Fruit fly (Drosophila melanogaster) whole organism, prepupa: ENCODE measurements around the gene CG5909.
A peak's percentile ranks its signal among the peaks of the same experiment; 100 is the strongest.

Source experiments
- CG10631 ChIP-seq: fragments of 200-800 bp; sonication (Bioruptor generic); optimal IDR thresholded peaks from 2 replicates; lab custom pipeline; 2016; ENCODE audit warnings: missing biosample characterization, missing genetic modification characterization
- CG10669 ChIP-seq: fragments of 200-800 bp; sonication (Bioruptor generic); optimal IDR thresholded peaks from 3 replicates; lab custom pipeline; 2018; ENCODE audit warnings: missing biosample characterization, mild to moderate bottlenecking, missing genetic modification characterization, moderate library complexity
- CG11294 ChIP-seq: fragments of 200-800 bp; sonication (Bioruptor generic); IDR thresholded peaks from 2 replicates; pipeline ENCODE4 v1.3.6; 2022; ENCODE audit warnings: missing biosample characterization, missing genetic modification characterization
- CG11762 ChIP-seq: fragments of 200-800 bp; sonication (Bioruptor generic); optimal IDR thresholded peaks from 3 replicates; lab custom pipeline; 2016; ENCODE audit warnings: missing biosample characterization, missing genetic modification characterization; ENCODE audit not compliant: insufficient read depth
- CG11902 ChIP-seq: fragments of 200-800 bp; sonication (Bioruptor generic); optimal IDR thresholded peaks from 3 replicates; lab custom pipeline; 2016; ENCODE audit warnings: missing biosample characterization, missing genetic modification characterization
- CG15336 ChIP-seq: fragments of 200-800 bp; sonication (Bioruptor generic); IDR thresholded peaks from 2 replicates; pipeline ENCODE4 v1.3.6; 2022; ENCODE audit warnings: missing biosample characterization, missing genetic modification characterization
- CG1621 ChIP-seq: fragments of 200-800 bp; sonication (Bioruptor generic); optimal IDR thresholded peaks from 3 replicates; lab custom pipeline; 2018; ENCODE audit warnings: missing biosample characterization, mild to moderate bottlenecking, missing genetic modification characterization
- CG16779 ChIP-seq: fragments of 200-800 bp; sonication (Bioruptor generic); optimal IDR thresholded peaks from 3 replicates; lab custom pipeline; 2017; ENCODE audit warnings: missing biosample characterization, mild to moderate bottlenecking, missing genetic modification characterization
- CG31627 ChIP-seq: fragments of 200-800 bp; sonication (Bioruptor generic); optimal IDR thresholded peaks from 3 replicates; lab custom pipeline; 2016; ENCODE audit warnings: missing biosample characterization, missing genetic modification characterization
- CG32006 ChIP-seq: fragments of 200-800 bp; sonication (Bioruptor generic); optimal IDR thresholded peaks from 3 replicates; lab custom pipeline; 2017; ENCODE audit warnings: missing biosample characterization, mild to moderate bottlenecking, missing genetic modification characterization
- CG34406 ChIP-seq: fragments of 200-800 bp; sonication (Bioruptor generic); optimal IDR thresholded peaks from 3 replicates; lab custom pipeline; 2016; ENCODE audit warnings: missing biosample characterization, missing genetic modification characterization
- CG3919 ChIP-seq: fragments of 200-800 bp; sonication (Bioruptor generic); optimal IDR thresholded peaks from 3 replicates; lab custom pipeline; 2016; ENCODE audit warnings: missing biosample characterization, missing genetic modification characterization
- CG4318 ChIP-seq: fragments of 200-800 bp; sonication (Bioruptor generic); optimal IDR thresholded peaks from 3 replicates; lab custom pipeline; 2017; ENCODE audit warnings: missing biosample characterization, mild to moderate bottlenecking, missing genetic modification characterization
- CG6163 ChIP-seq: fragments of 200-800 bp; sonication (Bioruptor generic); IDR thresholded peaks from 3 replicates; pipeline ENCODE4 v1.3.6; 2022; ENCODE audit warnings: missing biosample characterization, missing genetic modification characterization
- CG6792 ChIP-seq: fragments of 200-800 bp; sonication (Bioruptor generic); optimal IDR thresholded peaks from 3 replicates; lab custom pipeline; 2016; ENCODE audit warnings: missing biosample characterization, missing genetic modification characterization
- CG6808 ChIP-seq: fragments of 200-800 bp; sonication (Bioruptor generic); optimal IDR thresholded peaks from 3 replicates; lab custom pipeline; 2017; ENCODE audit warnings: missing biosample characterization, missing genetic modification characterization, mild to moderate bottlenecking, moderate library complexity, missing genetic modification reagents
- CG6854 ChIP-seq: fragments of 200-800 bp; sonication (Bioruptor generic); optimal IDR thresholded peaks from 2 replicates; lab custom pipeline; 2017; ENCODE audit warnings: missing biosample characterization, mild to moderate bottlenecking, missing genetic modification characterization
- CG8319 ChIP-seq: fragments of 200-800 bp; sonication (Bioruptor generic); optimal IDR thresholded peaks from 3 replicates; lab custom pipeline; 2016; ENCODE audit warnings: missing biosample characterization, missing genetic modification characterization
- CG8632 ChIP-seq: fragments of 200-800 bp; sonication (Bioruptor generic); optimal IDR thresholded peaks from 3 replicates; lab custom pipeline; 2016; ENCODE audit warnings: missing biosample characterization, missing genetic modification characterization
- CG9139 ChIP-seq: fragments of 200-800 bp; sonication (Bioruptor generic); optimal IDR thresholded peaks from 3 replicates; lab custom pipeline; 2017; ENCODE audit warnings: missing biosample characterization, mild to moderate bottlenecking, missing genetic modification characterization
- Eip75B ChIP-seq: fragments of 200-800 bp; sonication (Bioruptor generic); optimal IDR thresholded peaks from 3 replicates; lab custom pipeline; 2016; ENCODE audit warnings: missing biosample characterization, missing genetic modification characterization
- Eip78C ChIP-seq: fragments of 200-800 bp; sonication (Bioruptor generic); peaks from one replicate; lab custom pipeline; 2016; ENCODE audit warnings: missing biosample characterization, missing genetic modification characterization
- Ets21C ChIP-seq: fragments of 200-800 bp; sonication (Bioruptor generic); optimal IDR thresholded peaks from 3 replicates; lab custom pipeline; 2016; ENCODE audit warnings: missing biosample characterization, missing genetic modification characterization
- Ets96B ChIP-seq: fragments of 200-800 bp; optimal IDR thresholded peaks from 2 replicates; lab custom pipeline; 2019; ENCODE audit warnings: missing biosample characterization, mild to moderate bottlenecking, missing genetic modification characterization, moderate library complexity
- Gug ChIP-seq: fragments of 200-800 bp; sonication (Bioruptor generic); IDR thresholded peaks from 2 replicates; pipeline ENCODE4 v1.3.6; 2022; ENCODE audit warnings: missing biosample characterization, missing genetic modification characterization
- Hr38 ChIP-seq: sonication (Bioruptor generic); optimal IDR thresholded peaks from 2 replicates; lab custom pipeline; 2016; ENCODE audit warnings: missing biosample characterization, missing genetic modification characterization
- Hr39 ChIP-seq: fragments of 200-800 bp; sonication (Bioruptor generic); optimal IDR thresholded peaks from 2 replicates; lab custom pipeline; 2016; ENCODE audit warnings: missing biosample characterization, missing genetic modification characterization
- Hr4 ChIP-seq: fragments of 200-800 bp; sonication (Bioruptor generic); optimal IDR thresholded peaks from 3 replicates; lab custom pipeline; 2016; ENCODE audit warnings: missing biosample characterization, missing genetic modification characterization
- Lpt ChIP-seq: fragments of 200-800 bp; sonication (Bioruptor generic); optimal IDR thresholded peaks from 3 replicates; lab custom pipeline; 2016; ENCODE audit warnings: missing biosample characterization, missing genetic modification characterization
- Met ChIP-seq: fragments of 200-800 bp; sonication (Bioruptor generic); optimal IDR thresholded peaks from 3 replicates; lab custom pipeline; 2016; ENCODE audit warnings: missing biosample characterization, missing genetic modification characterization
- Smox ChIP-seq: fragments of 200-800 bp; sonication (Bioruptor generic); optimal IDR thresholded peaks from 3 replicates; lab custom pipeline; 2016; ENCODE audit warnings: missing biosample characterization, missing genetic modification characterization
- Sox102F ChIP-seq: fragments of 200-800 bp; sonication (Bioruptor generic); optimal IDR thresholded peaks from 2 replicates; lab custom pipeline; 2016; ENCODE audit warnings: missing biosample characterization, mild to moderate bottlenecking, missing genetic modification characterization
- Sox14 ChIP-seq: fragments of 200-800 bp; sonication (Bioruptor generic); optimal IDR thresholded peaks from 3 replicates; lab custom pipeline; 2016; ENCODE audit warnings: missing biosample characterization, missing genetic modification characterization
- Sox15 ChIP-seq: fragments of 200-800 bp; sonication (Bioruptor generic); optimal IDR thresholded peaks from 3 replicates; lab custom pipeline; 2016; ENCODE audit warnings: missing biosample characterization, missing genetic modification characterization
- achi ChIP-seq: fragments of 200-800 bp; sonication (Bioruptor generic); optimal IDR thresholded peaks from 3 replicates; lab custom pipeline; 2016; ENCODE audit warnings: missing biosample characterization, missing genetic modification characterization
- acj6 ChIP-seq: fragments of 200-800 bp; sonication (Bioruptor generic); optimal IDR thresholded peaks from 3 replicates; lab custom pipeline; 2016; ENCODE audit warnings: missing biosample characterization, missing genetic modification characterization
- cyc ChIP-seq: fragments of 200-800 bp; sonication (Bioruptor generic); optimal IDR thresholded peaks from 3 replicates; lab custom pipeline; 2016; ENCODE audit warnings: missing biosample characterization, missing genetic modification characterization
- dac ChIP-seq: fragments of 200-800 bp; sonication (Bioruptor generic); optimal IDR thresholded peaks from 2 replicates; lab custom pipeline; 2017; ENCODE audit warnings: missing biosample characterization, mild to moderate bottlenecking, missing genetic modification characterization
- dsx ChIP-seq: fragments of 200-800 bp; optimal IDR thresholded peaks from 3 replicates; lab custom pipeline; 2019; ENCODE audit warnings: missing biosample characterization, mild to moderate bottlenecking, missing genetic modification characterization, moderate library complexity; ENCODE audit not compliant: poor library complexity, severe bottlenecking
- eg ChIP-seq: fragments of 200-800 bp; sonication (Bioruptor generic); IDR thresholded peaks from 3 replicates; pipeline ENCODE4 v1.3.6; 2022; ENCODE audit warnings: missing biosample characterization, missing genetic modification characterization
- esn ChIP-seq: fragments of 200-800 bp; sonication (Bioruptor generic); optimal IDR thresholded peaks from 2 replicates; lab custom pipeline; 2016; ENCODE audit warnings: missing biosample characterization, mild to moderate bottlenecking, missing genetic modification characterization, moderate library complexity
- fd59A ChIP-seq: fragments of 200-800 bp; sonication (Bioruptor generic); optimal IDR thresholded peaks from 2 replicates; lab custom pipeline; 2017; ENCODE audit warnings: missing biosample characterization, mild to moderate bottlenecking, missing genetic modification characterization, missing genetic modification reagents
- fd85E ChIP-seq: fragments of 200-800 bp; sonication (Bioruptor generic); optimal IDR thresholded peaks from 3 replicates; lab custom pipeline; 2016; ENCODE audit warnings: missing biosample characterization, missing genetic modification characterization
- fkh ChIP-seq: fragments of 200-800 bp; sonication (Bioruptor generic); optimal IDR thresholded peaks from 3 replicates; lab custom pipeline; 2017; ENCODE audit warnings: missing biosample characterization, mild to moderate bottlenecking, missing genetic modification characterization, moderate library complexity
- lz ChIP-seq: fragments of 200-800 bp; sonication (Bioruptor generic); optimal IDR thresholded peaks from 3 replicates; lab custom pipeline; 2016; ENCODE audit warnings: missing biosample characterization, missing genetic modification characterization
- net ChIP-seq: fragments of 200-800 bp; sonication (Bioruptor generic); optimal IDR thresholded peaks from 3 replicates; lab custom pipeline; 2016; ENCODE audit warnings: missing biosample characterization, missing genetic modification characterization
- pdm3 ChIP-seq: fragments of 200-800 bp; sonication (Bioruptor generic); optimal IDR thresholded peaks from 3 replicates; lab custom pipeline; 2016; ENCODE audit warnings: missing biosample characterization, missing genetic modification characterization
- salr ChIP-seq, 2 experiments: fragments of 200-800 bp; sonication (Bioruptor generic); optimal IDR thresholded peaks; 3 replicates each; lab custom pipeline; 2016 to 2018; ENCODE audit warnings: missing biosample characterization in 2 of 2, missing genetic modification characterization in 2 of 2, mild to moderate bottlenecking in 1 of 2
- spab ChIP-seq: fragments of 200-800 bp; sonication (Bioruptor generic); optimal IDR thresholded peaks from 2 replicates; lab custom pipeline; 2017; ENCODE audit warnings: missing biosample characterization, mild to moderate bottlenecking, missing genetic modification characterization, missing genetic modification reagents
- ss ChIP-seq, 2 experiments: fragments of 200-800 bp; sonication (Bioruptor generic); optimal IDR thresholded peaks; 2 replicates in 1 of 2; 3 replicates in 1 of 2; lab custom pipeline; 2017 to 2018; ENCODE audit warnings: mild to moderate bottlenecking in 2 of 2, missing biosample characterization in 2 of 2, missing genetic modification characterization in 2 of 2, moderate library complexity in 1 of 2
- svp ChIP-seq: fragments of 200-800 bp; sonication (Bioruptor generic); peaks from one replicate; lab custom pipeline; 2016; ENCODE audit warnings: missing biosample characterization, missing genetic modification characterization
- topi ChIP-seq: fragments of 200-800 bp; sonication (Bioruptor generic); optimal IDR thresholded peaks from 3 replicates; lab custom pipeline; 2016; ENCODE audit warnings: missing biosample characterization, missing genetic modification characterization
- vri ChIP-seq: fragments of 200-800 bp; sonication (Bioruptor generic); optimal IDR thresholded peaks from 3 replicates; lab custom pipeline; 2016; ENCODE audit warnings: missing biosample characterization, mild to moderate bottlenecking, missing genetic modification characterization

CG5909 gene

dm6 chr3R:27181074-27181473 is 20.1 kb downstream of the CG5909 start:
- TF ChIP-seq Gug (GFP tag; lab: Robert Waterston, UW) = peak; percentile 67
- TF ChIP-seq CG31627 (GFP tag; lab: Kevin White, UChicago) = no peak
- TF ChIP-seq Eip75B (GFP tag; lab: Kevin White, UChicago) = no peak
- peak; percentile 74 for TF ChIP-seq Eip78C (GFP tag; lab: Kevin White, UChicago)
- peak; percentile 82 for TF ChIP-seq CG6163 (GFP tag; lab: Robert Waterston, UW)
- TF ChIP-seq Sox15 (GFP tag; lab: Kevin White, UChicago) = no peak
- no peak for TF ChIP-seq vri
- TF ChIP-seq Ets21C (GFP tag; lab: Kevin White, UChicago) = no peak
- no peak for TF ChIP-seq CG1621 (tag; lab: Kevin White, UChicago)
- TF ChIP-seq CG6854 (GFP tag; lab: Kevin White, UChicago) = no peak
- TF ChIP-seq Sox14 (GFP tag; lab: Kevin White, UChicago) = peak; percentile 43
- no peak for TF ChIP-seq CG6808 (GFP tag; lab: Kevin White, UChicago)
- peak; percentile 4 for TF ChIP-seq Hr39
- TF ChIP-seq CG10631 (GFP tag; lab: Kevin White, UChicago) = peak; percentile 44
- no peak for TF ChIP-seq Sox102F
- TF ChIP-seq ss (GFP tag; optimal IDR thresholded peaks at IDR 0.05; lab: Kevin White, UChicago) = no peak
- no peak for TF ChIP-seq CG11294 (GFP tag; lab: Robert Waterston, UW)
- no peak for TF ChIP-seq fd85E (GFP tag; lab: Kevin White, UChicago)
- no peak for TF ChIP-seq fkh
- no peak for TF ChIP-seq fd59A (GFP tag; lab: Kevin White, UChicago)
- no peak for TF ChIP-seq Ets96B (tag; lab: Kevin White, UChicago)
- TF ChIP-seq Hr38 = no peak
- no peak for TF ChIP-seq dac (GFP tag; lab: Kevin White, UChicago)
- no peak for TF ChIP-seq dsx (GFP tag; lab: Kevin White, UChicago)
- TF ChIP-seq Hr4 (GFP tag; lab: Kevin White, UChicago) = peak; percentile 61
- TF ChIP-seq Lpt (GFP tag; lab: Kevin White, UChicago) = peak; percentile 56
- TF ChIP-seq CG15336 (GFP tag; lab: Robert Waterston, UW) = peak; percentile 89
- TF ChIP-seq CG6792 (GFP tag; lab: Kevin White, UChicago) = no peak
- TF ChIP-seq salr (GFP tag; optimal IDR thresholded peaks at IDR 0.05; lab: Kevin White, UChicago) = peak in 1 of 2 experiments; percentile 65
- no peak for TF ChIP-seq CG9139 (GFP tag; lab: Kevin White, UChicago)
- TF ChIP-seq achi (GFP tag; lab: Kevin White, UChicago) = peak; percentile 50
- peak; percentile 46 for TF ChIP-seq pdm3 (GFP tag; lab: Kevin White, UChicago)
- TF ChIP-seq CG3919 (GFP tag; lab: Kevin White, UChicago) = peak; percentile 58
- no peak for TF ChIP-seq CG11762 (GFP tag; lab: Kevin White, UChicago)
- TF ChIP-seq svp (GFP tag; lab: Kevin White, UChicago) = no peak
- TF ChIP-seq CG16779 (tag; lab: Kevin White, UChicago) = no peak
- TF ChIP-seq lz (GFP tag; lab: Kevin White, UChicago) = no peak
- peak; percentile 8 for TF ChIP-seq Met (GFP tag; lab: Kevin White, UChicago)
- peak; percentile 41 for TF ChIP-seq acj6 (GFP tag; lab: Kevin White, UChicago)
- peak; percentile 54 for TF ChIP-seq CG4318 (GFP tag; lab: Kevin White, UChicago)
- no peak for TF ChIP-seq CG10669
- no peak for TF ChIP-seq CG34406 (GFP tag; lab: Kevin White, UChicago)
- no peak for TF ChIP-seq CG11902 (GFP tag; lab: Kevin White, UChicago)
- no peak for TF ChIP-seq CG8632 (GFP tag; lab: Kevin White, UChicago)
- no peak for TF ChIP-seq Smox
- TF ChIP-seq spab (GFP tag; lab: Kevin White, UChicago) = no peak
- TF ChIP-seq eg (GFP tag; lab: Robert Waterston, UW) = peak; percentile 83
- peak; percentile 82 for TF ChIP-seq CG32006 (GFP tag; lab: Kevin White, UChicago)
- TF ChIP-seq topi (GFP tag; lab: Kevin White, UChicago) = peak; percentile 4
- TF ChIP-seq CG8319 (GFP tag; lab: Kevin White, UChicago) = no peak
- peak; percentile 19 for TF ChIP-seq esn (GFP tag; lab: Kevin White, UChicago)
- TF ChIP-seq cyc (GFP tag; lab: Kevin White, UChicago) = no peak
- TF ChIP-seq net = peak; percentile 24
